Worm (Caenorhabditis elegans) whole organism, L3 larva: Measurements from ENCODE around the gene aat-3.
A peak's percentile ranks its signal among the peaks of the same experiment; 100 is the strongest.

Experiments
- R02D3.7 ChIP-seq: fragments of 150-350 bp; optimal IDR thresholded peaks from 2 replicates; lab custom pipeline; 2014; ENCODE audit warnings: missing biosample characterization, missing genetic modification characterization
- ZK546.5 ChIP-seq: sonication (generic microtip); optimal IDR thresholded peaks from 2 replicates; lab custom pipeline; 2017; ENCODE audit warnings: missing biosample characterization, missing genetic modification characterization
- ceh-16 ChIP-seq: sonication (generic microtip); optimal IDR thresholded peaks from 2 replicates; lab custom pipeline; 2017; ENCODE audit warnings: missing biosample characterization, missing genetic modification characterization
- ceh-28 ChIP-seq: fragments of 150-350 bp; optimal IDR thresholded peaks from 2 replicates; lab custom pipeline; 2014; ENCODE audit warnings: missing biosample characterization, missing genetic modification reagents, missing genetic modification characterization
- ceh-82 ChIP-seq: fragments of 150-350 bp; optimal IDR thresholded peaks from 2 replicates; lab custom pipeline; 2014; ENCODE audit warnings: missing biosample characterization, missing genetic modification characterization
- ceh-9 ChIP-seq: sonication (generic microtip); optimal IDR thresholded peaks from 2 replicates; lab custom pipeline; 2018; ENCODE audit warnings: missing biosample characterization, missing genetic modification characterization
- daf-12 ChIP-seq: fragments of 150-350 bp; optimal IDR thresholded peaks from 2 replicates; lab custom pipeline; 2014; ENCODE audit warnings: missing biosample characterization, missing genetic modification reagents, missing genetic modification characterization
- egl-27 ChIP-seq: sonication (generic microtip); optimal IDR thresholded peaks from 4 replicates; lab custom pipeline; 2017; ENCODE audit warnings: missing biosample characterization, missing genetic modification reagents, missing genetic modification characterization
- elt-1 ChIP-seq: fragments of 150-350 bp; optimal IDR thresholded peaks from 2 replicates; lab custom pipeline; 2014; ENCODE audit warnings: missing biosample characterization, missing genetic modification characterization
- elt-2 ChIP-seq: sonication (generic microtip); optimal IDR thresholded peaks from 2 replicates; lab custom pipeline; 2016; ENCODE audit warnings: missing genetic modification reagents, mild to moderate bottlenecking, missing genetic modification characterization, missing compliant biosample characterization
- elt-3 ChIP-seq, 3 experiments: fragments of 150-350 bp in 1 of 3; sonication (generic microtip) in 2 of 3; optimal IDR thresholded peaks; 2 replicates in 2 of 3; 4 replicates in 1 of 3; lab custom pipeline; 2014 to 2017; ENCODE audit warnings: missing biosample characterization in 3 of 3, missing genetic modification characterization in 3 of 3
- eor-1 ChIP-seq, 2 experiments: fragments of 150-350 bp; optimal IDR thresholded peaks; 2 replicates each; lab custom pipeline; 2014 to 2018; ENCODE audit warnings: missing biosample characterization in 2 of 2, missing genetic modification characterization in 2 of 2
- fkh-10 ChIP-seq: sonication (generic microtip); optimal IDR thresholded peaks from 2 replicates; lab custom pipeline; 2017; ENCODE audit warnings: missing biosample characterization, missing genetic modification reagents, missing genetic modification characterization
- fkh-2 ChIP-seq: fragments of 150-350 bp; optimal IDR thresholded peaks from 2 replicates; lab custom pipeline; 2014; ENCODE audit warnings: missing biosample characterization, missing genetic modification reagents, missing genetic modification characterization
- fos-1 ChIP-seq: fragments of 150-350 bp; optimal IDR thresholded peaks from 2 replicates; lab custom pipeline; 2014; ENCODE audit warnings: missing biosample characterization, missing genetic modification characterization
- hmg-11 ChIP-seq: sonication (generic microtip); optimal IDR thresholded peaks from 2 replicates; lab custom pipeline; 2016; ENCODE audit warnings: missing genetic modification characterization, missing compliant biosample characterization
- lin-15B ChIP-seq: fragments of 150-350 bp; optimal IDR thresholded peaks from 2 replicates; lab custom pipeline; 2014; ENCODE audit warnings: missing biosample characterization, missing genetic modification characterization
- lin-39 ChIP-seq: fragments of 150-350 bp; optimal IDR thresholded peaks from 2 replicates; lab custom pipeline; 2018; ENCODE audit warnings: missing biosample characterization, missing genetic modification reagents, missing genetic modification characterization
- lsy-12 ChIP-seq: sonication (generic microtip); optimal IDR thresholded peaks from 2 replicates; lab custom pipeline; 2016; ENCODE audit warnings: mild to moderate bottlenecking, missing genetic modification characterization, missing compliant biosample characterization
- mdl-1 ChIP-seq: fragments of 150-350 bp; optimal IDR thresholded peaks from 2 replicates; lab custom pipeline; 2014; ENCODE audit warnings: missing biosample characterization, missing genetic modification characterization
- mml-1 ChIP-seq: fragments of 150-350 bp; sonication (generic microtip); optimal IDR thresholded peaks from 3 replicates; lab custom pipeline; 2014; ENCODE audit warnings: missing biosample characterization, missing genetic modification characterization
- nfya-1 ChIP-seq: sonication (generic microtip); optimal IDR thresholded peaks from 2 replicates; lab custom pipeline; 2017; ENCODE audit warnings: missing genetic modification characterization, mild to moderate bottlenecking, missing compliant biosample characterization, antibody characterized with exemption, moderate library complexity; ENCODE audit not compliant: insufficient read depth
- nhr-11 ChIP-seq: fragments of 150-350 bp; optimal IDR thresholded peaks from 2 replicates; lab custom pipeline; 2014; ENCODE audit warnings: missing biosample characterization, missing genetic modification characterization
- nhr-12 ChIP-seq: fragments of 150-350 bp; optimal IDR thresholded peaks from 2 replicates; lab custom pipeline; 2014; ENCODE audit warnings: missing biosample characterization, missing genetic modification characterization
- nhr-23 ChIP-seq: fragments of 150-350 bp; optimal IDR thresholded peaks from 2 replicates; lab custom pipeline; 2014; ENCODE audit warnings: missing biosample characterization, missing genetic modification reagents, missing genetic modification characterization
- nhr-237 ChIP-seq: fragments of 150-350 bp; optimal IDR thresholded peaks from 2 replicates; lab custom pipeline; 2014; ENCODE audit warnings: missing biosample characterization, missing genetic modification characterization
- nhr-25 ChIP-seq: sonication (generic microtip); optimal IDR thresholded peaks from 2 replicates; lab custom pipeline; 2017; ENCODE audit warnings: missing biosample characterization, missing genetic modification characterization
- nhr-28 ChIP-seq: fragments of 150-350 bp; optimal IDR thresholded peaks from 2 replicates; lab custom pipeline; 2014; ENCODE audit warnings: missing biosample characterization, missing genetic modification characterization
- nhr-43 ChIP-seq: sonication (generic microtip); optimal IDR thresholded peaks from 2 replicates; lab custom pipeline; 2016; ENCODE audit warnings: mild to moderate bottlenecking, missing genetic modification characterization, missing compliant biosample characterization; ENCODE audit not compliant: poor library complexity, severe bottlenecking
- nhr-67 ChIP-seq: fragments of 150-350 bp; optimal IDR thresholded peaks from 2 replicates; lab custom pipeline; 2014; ENCODE audit warnings: missing biosample characterization, missing genetic modification characterization
- nhr-76 ChIP-seq: fragments of 150-350 bp; sonication (generic microtip); optimal IDR thresholded peaks from 5 replicates; lab custom pipeline; 2014; ENCODE audit warnings: missing biosample characterization, missing genetic modification characterization
- pha-4 ChIP-seq: fragments of 150-350 bp; optimal IDR thresholded peaks from 2 replicates; lab custom pipeline; 2014; ENCODE audit warnings: missing biosample characterization, missing genetic modification reagents, missing genetic modification characterization
- pqm-1 ChIP-seq: fragments of 150-350 bp; optimal IDR thresholded peaks from 2 replicates; lab custom pipeline; 2017; ENCODE audit warnings: missing biosample characterization, missing genetic modification characterization, inconsistent platforms
- sea-2 ChIP-seq: fragments of 150-350 bp; sonication (generic microtip); optimal IDR thresholded peaks from 4 replicates; lab custom pipeline; 2014; ENCODE audit warnings: missing biosample characterization, missing genetic modification reagents, missing genetic modification characterization
- skn-1 ChIP-seq: fragments of 150-350 bp; optimal IDR thresholded peaks from 2 replicates; lab custom pipeline; 2014; ENCODE audit warnings: missing biosample characterization, missing genetic modification characterization
- snpc-4 ChIP-seq: fragments of 150-350 bp; optimal IDR thresholded peaks from 2 replicates; lab custom pipeline; 2014; ENCODE audit warnings: missing biosample characterization, missing genetic modification characterization
- tbx-2 ChIP-seq: sonication (generic microtip); optimal IDR thresholded peaks from 2 replicates; lab custom pipeline; 2016; ENCODE audit warnings: mild to moderate bottlenecking, missing genetic modification characterization, missing compliant biosample characterization
- unc-39 ChIP-seq: sonication (generic microtip); optimal IDR thresholded peaks from 4 replicates; lab custom pipeline; 2017; ENCODE audit warnings: missing biosample characterization, missing genetic modification characterization
- unc-62 ChIP-seq: fragments of 150-350 bp; sonication (generic microtip); optimal IDR thresholded peaks from 4 replicates; lab custom pipeline; 2014; ENCODE audit warnings: missing biosample characterization, missing genetic modification reagents, missing genetic modification characterization
- zag-1 ChIP-seq: fragments of 150-350 bp; optimal IDR thresholded peaks from 2 replicates; lab custom pipeline; 2014; ENCODE audit warnings: missing biosample characterization, missing genetic modification characterization
- ztf-4 ChIP-seq: fragments of 150-350 bp; optimal IDR thresholded peaks from 2 replicates; lab custom pipeline; 2014; ENCODE audit warnings: missing biosample characterization, missing genetic modification characterization

The aat-3 gene

DNA sequence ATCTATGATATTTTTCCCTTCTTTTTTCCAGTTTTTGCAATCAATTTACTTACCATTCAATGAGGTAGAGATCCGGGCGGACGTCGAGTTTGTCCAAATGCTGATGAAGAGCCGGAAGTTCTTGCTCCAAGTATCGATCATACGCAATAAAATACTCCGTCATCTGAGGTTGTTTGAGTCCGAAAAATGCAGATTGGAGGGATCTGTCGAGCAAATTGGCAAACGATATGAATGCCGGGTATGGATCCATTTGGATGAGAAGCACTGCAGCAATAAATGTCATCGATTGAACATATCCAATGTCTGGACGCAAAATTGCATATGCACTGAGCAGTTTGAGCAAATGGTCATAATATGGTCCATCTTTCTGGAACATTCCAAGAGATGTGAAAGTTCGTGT lies 24.9 kb upstream of the aat-3 start:
- no peak for TF ChIP-seq ceh-28
- no peak for TF ChIP-seq elt-3 (tag; optimal IDR thresholded peaks at IDR 0.05; lab: Kevin White, UChicago)
- TF ChIP-seq ZK546.5 (tag; lab: Kevin White, UChicago), result no peak
- no peak for TF ChIP-seq zag-1 (tag; lab: Kevin White, UChicago)
- TF ChIP-seq daf-12 (tag; lab: Kevin White, UChicago), result no peak
- no peak for TF ChIP-seq nhr-67 (tag; lab: Kevin White, UChicago)
- TF ChIP-seq elt-2 (tag; lab: Kevin White, UChicago), result no peak
- no peak for TF ChIP-seq hmg-11
- TF ChIP-seq fkh-10 (GFP tag; lab: Kevin White, UChicago), result no peak
- no peak for TF ChIP-seq egl-27 (tag; lab: Kevin White, UChicago)
- no peak for TF ChIP-seq sea-2 (GFP tag; lab: Kevin White, UChicago)
- TF ChIP-seq unc-62 (GFP tag; lab: Kevin White, UChicago), result no peak
- TF ChIP-seq nhr-28 (tag; lab: Kevin White, UChicago), result no peak
- TF ChIP-seq ceh-82 (tag; lab: Kevin White, UChicago), result no peak
- TF ChIP-seq ceh-9 (tag; lab: Kevin White, UChicago), result no peak

DNA sequence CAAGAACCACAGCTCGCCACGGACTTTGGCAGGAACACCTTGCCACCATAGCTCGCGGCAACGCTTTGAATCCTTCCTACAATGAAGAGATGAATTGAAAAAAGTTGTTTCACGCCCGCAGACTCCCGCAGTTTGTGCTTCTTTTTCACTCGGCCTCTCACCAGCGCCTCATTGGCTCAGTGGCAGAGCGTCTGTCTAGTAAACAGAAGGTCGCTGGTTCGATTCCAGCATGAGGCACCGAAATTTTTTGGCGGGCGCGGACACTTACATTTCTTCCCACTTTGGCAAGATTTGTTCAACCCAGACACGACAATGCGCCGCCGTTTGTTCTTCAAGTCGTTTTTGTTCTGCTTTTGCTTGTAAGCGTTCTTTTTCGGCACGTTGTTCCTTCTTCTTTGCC lies 24.2 kb upstream of the aat-3 start:
- no peak for TF ChIP-seq daf-12 (tag; lab: Kevin White, UChicago)
- no peak for TF ChIP-seq nhr-237
- TF ChIP-seq eor-1 (tag; optimal IDR thresholded peaks at IDR 0.05; lab: Kevin White, UChicago), result no peak
- no peak for TF ChIP-seq egl-27 (tag; lab: Kevin White, UChicago)
- TF ChIP-seq sea-2 (GFP tag; lab: Kevin White, UChicago), result no peak
- TF ChIP-seq mdl-1, result no peak
- no peak for TF ChIP-seq lsy-12
- no peak for TF ChIP-seq nhr-67 (tag; lab: Kevin White, UChicago)
- peak; percentile 77 for TF ChIP-seq hmg-11
- TF ChIP-seq elt-2 (tag; lab: Kevin White, UChicago), result peak; percentile 13
- peak; percentile 52 for TF ChIP-seq nfya-1
- peak; percentile 2 for TF ChIP-seq ztf-4 (tag; lab: Kevin White, UChicago)
- no peak for TF ChIP-seq nhr-23 (tag; lab: Kevin White, UChicago)
- no peak for TF ChIP-seq nhr-76 (tag; lab: Kevin White, UChicago)
- peak; percentile 33 for TF ChIP-seq pha-4 (tag; lab: Kevin White, UChicago)
- no peak for TF ChIP-seq snpc-4 (tag; lab: Kevin White, UChicago)
- no peak for TF ChIP-seq zag-1 (tag; lab: Kevin White, UChicago)
- TF ChIP-seq mml-1 (tag; lab: Kevin White, UChicago), result no peak
- TF ChIP-seq ceh-82 (tag; lab: Kevin White, UChicago), result no peak
- TF ChIP-seq nhr-28 (tag; lab: Kevin White, UChicago), result no peak
- TF ChIP-seq unc-62 (GFP tag; lab: Kevin White, UChicago), result no peak
- TF ChIP-seq nhr-12 (tag; lab: Kevin White, UChicago), result no peak
- peak; percentile 9 for TF ChIP-seq nhr-43 (tag; lab: Kevin White, UChicago)
- no peak for TF ChIP-seq pqm-1 (tag; lab: Kevin White, UChicago)
- TF ChIP-seq fos-1 (tag; lab: Kevin White, UChicago), result no peak
- TF ChIP-seq elt-1, result no peak
- TF ChIP-seq ceh-28, result no peak
- no peak for TF ChIP-seq fkh-2 (tag; lab: Kevin White, UChicago)
- TF ChIP-seq nhr-11 (tag; lab: Kevin White, UChicago), result no peak
- TF ChIP-seq ZK546.5 (tag; lab: Kevin White, UChicago), result no peak
- TF ChIP-seq lin-15B (tag; lab: Kevin White, UChicago), result no peak
- TF ChIP-seq skn-1 (tag; lab: Kevin White, UChicago), result peak; percentile 19
- TF ChIP-seq fkh-10 (GFP tag; lab: Kevin White, UChicago), result no peak
- TF ChIP-seq, all 47 proteins: peak for 7

- TF ChIP-seq nhr-12 (tag; lab: Kevin White, UChicago) (no peak), ceh-82 (tag; lab: Kevin White, UChicago) (no peak), ztf-4 (tag; lab: Kevin White, UChicago) (no peak), ceh-16 (tag; lab: Kevin White, UChicago) (no peak), fos-1 (tag; lab: Kevin White, UChicago) (no peak), pha-4 (tag; lab: Kevin White, UChicago) (peak; percentile 14), lsy-12 (peak; percentile 0), nhr-11 (tag; lab: Kevin White, UChicago) (no peak), elt-3 (tag; optimal IDR thresholded peaks at IDR 0.05; lab: Kevin White, UChicago) (no peak), zag-1 (tag; lab: Kevin White, UChicago) (no peak), unc-39 (no peak), nfya-1 (peak; percentile 16), R02D3.7 (no peak), ceh-28 (no peak), fkh-2 (tag; lab: Kevin White, UChicago) (no peak), lin-39 (tag; lab: Kevin White, UChicago) (no peak), daf-12 (tag; lab: Kevin White, UChicago) (no peak), hmg-11 (no peak), elt-2 (tag; lab: Kevin White, UChicago) (peak; percentile 54), pqm-1 (tag; lab: Kevin White, UChicago) (peak; percentile 34), lin-15B (tag; lab: Kevin White, UChicago) (no peak), egl-27 (tag; lab: Kevin White, UChicago) (no peak), nhr-43 (tag; lab: Kevin White, UChicago) (peak; percentile 55), nhr-237 (no peak), nhr-25 (tag; lab: Kevin White, UChicago) (peak; percentile 26), ceh-9 (tag; lab: Kevin White, UChicago) (no peak), nhr-76 (tag; lab: Kevin White, UChicago) (no peak), elt-1 (no peak), tbx-2 (tag; lab: Kevin White, UChicago) (no peak), eor-1 (tag; optimal IDR thresholded peaks at IDR 0.05; lab: Kevin White, UChicago) (no peak)
These were observed 20.8 kb upstream of the aat-3 start for ce11 chrX:2531276-2531675.
